Fruit fly (Drosophila melanogaster) whole organism, adult: ENCODE measurements around the gene Best4.

Experiments
- CG11617 ChIP-seq: fragments of 200-800 bp; sonication (Bioruptor generic); optimal IDR thresholded peaks from 2 replicates; lab custom pipeline; 2017; ENCODE audit warnings: mild to moderate bottlenecking, missing biosample characterization, missing genetic modification reagents, missing genetic modification characterization
- CG1620 ChIP-seq: fragments of 200-800 bp; sonication (Bioruptor generic); optimal IDR thresholded peaks from 2 replicates; lab custom pipeline; 2016; ENCODE audit warnings: missing biosample characterization, missing genetic modification characterization
- Clk ChIP-seq: fragments of 200-800 bp; sonication (Bioruptor generic); optimal IDR thresholded peaks from 2 replicates; lab custom pipeline; 2017; ENCODE audit warnings: missing biosample characterization, missing genetic modification characterization
- Mnt ChIP-seq: fragments of 200-800 bp; sonication (Bioruptor generic); optimal IDR thresholded peaks from 2 replicates; lab custom pipeline; 2016; ENCODE audit warnings: missing biosample characterization, mild to moderate bottlenecking, missing genetic modification characterization
- cic ChIP-seq: fragments of 200-800 bp; sonication (Bioruptor generic); optimal IDR thresholded peaks from 2 replicates; lab custom pipeline; 2017; ENCODE audit warnings: missing biosample characterization, mild to moderate bottlenecking, missing genetic modification characterization, moderate library complexity
- kay ChIP-seq: fragments of 200-800 bp; sonication (Bioruptor generic); peaks from one replicate; lab custom pipeline; 2016; ENCODE audit warnings: missing biosample characterization, missing genetic modification characterization, borderline replicate concordance

DNA sequence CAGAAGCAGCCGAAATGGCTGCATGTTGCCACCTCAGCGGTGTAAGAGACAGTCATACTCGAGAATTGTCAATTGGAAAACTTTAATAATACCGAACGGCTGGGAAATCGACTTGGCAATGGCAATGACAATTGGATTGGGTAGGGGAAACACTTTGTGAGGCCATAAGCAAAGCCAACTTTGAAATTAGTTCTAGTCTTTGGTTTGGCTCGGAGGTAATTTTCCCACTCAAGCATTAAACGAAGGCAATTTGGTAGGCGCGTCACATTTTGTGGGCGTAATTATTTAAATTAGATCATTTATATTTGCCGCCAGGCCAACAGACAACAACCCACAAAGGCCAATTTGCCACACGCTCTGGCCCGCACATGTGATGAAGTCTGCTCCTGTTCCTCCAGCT lies 3.9 kb downstream of the Best4 start, which contains the start of gene Best3:
- TF ChIP-seq kay (GFP tag; lab: Kevin White, UChicago) (no peak), CG11617 (GFP tag; lab: Kevin White, UChicago) (no peak), CG1620 (GFP tag; lab: Kevin White, UChicago) (no peak), cic (no peak), Mnt (GFP tag; lab: Kevin White, UChicago) (no peak), Clk (GFP tag; lab: Kevin White, UChicago) (no peak)
